Worm (Caenorhabditis elegans) whole organism, mixed stage, embryonic: ENCODE results near the gene Y61A9LA.1.

Source experiments
- ces-1 ChIP-seq: fragments of 150-350 bp; optimal IDR thresholded peaks from 2 replicates; lab custom pipeline; 2014; ENCODE audit warnings: missing biosample characterization, missing genetic modification reagents, missing genetic modification characterization
- lin-13 ChIP-seq: fragments of 150-350 bp; optimal IDR thresholded peaks from 2 replicates; lab custom pipeline; 2014; ENCODE audit warnings: missing biosample characterization, missing genetic modification characterization
- mab-5 ChIP-seq: fragments of 150-350 bp; optimal IDR thresholded peaks from 2 replicates; lab custom pipeline; 2014; ENCODE audit warnings: missing biosample characterization, missing genetic modification characterization
- nhr-237 ChIP-seq: fragments of 150-350 bp; optimal IDR thresholded peaks from 2 replicates; lab custom pipeline; 2014; ENCODE audit warnings: missing biosample characterization, missing genetic modification characterization
- pha-4 ChIP-seq: fragments of 150-350 bp; optimal IDR thresholded peaks from 2 replicates; lab custom pipeline; 2018; ENCODE audit warnings: missing biosample characterization, missing genetic modification reagents, missing genetic modification characterization
- unc-62 ChIP-seq: fragments of 150-350 bp; optimal IDR thresholded peaks from 2 replicates; lab custom pipeline; 2014; ENCODE audit warnings: missing biosample characterization, missing genetic modification reagents, missing genetic modification characterization

DNA sequence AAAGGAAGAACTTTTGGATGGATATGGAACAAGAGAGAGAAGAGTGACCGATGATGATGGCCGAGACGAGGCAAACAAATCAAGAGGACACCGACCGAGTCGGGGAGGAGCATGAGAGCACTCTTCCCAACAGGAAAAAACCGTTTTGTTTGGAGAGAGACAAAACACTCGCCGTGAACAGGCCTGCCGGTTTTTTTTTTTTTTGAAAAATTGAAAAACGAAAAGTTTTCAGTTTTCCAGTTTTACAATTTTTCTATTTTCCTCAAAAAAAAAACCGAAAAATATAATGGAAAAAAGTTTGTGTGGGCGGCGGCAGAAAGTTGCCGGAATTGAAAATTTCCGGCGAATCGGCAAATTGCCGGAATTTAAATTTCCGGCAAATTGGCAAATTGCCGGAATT lies 25.4 kb upstream of the Y61A9LA.1 start, which contains the start of gene Y61A9LA.7:
- no peak for TF ChIP-seq pha-4 (tag; lab: Kevin White, UChicago)
- TF ChIP-seq lin-13 (tag; lab: Kevin White, UChicago) = no peak
- no peak for TF ChIP-seq unc-62 (GFP tag; lab: Kevin White, UChicago)
- no peak for TF ChIP-seq ces-1
- TF ChIP-seq mab-5 (tag; lab: Kevin White, UChicago) = no peak
- no peak for TF ChIP-seq nhr-237 (tag; lab: Kevin White, UChicago)
